Worm (Caenorhabditis elegans) whole organism, L2 larva: ENCODE measurements around the gene trpp-11.
A peak's percentile ranks its signal among the peaks of the same experiment; 100 is the strongest.

ENCODE experiments used
- C34F6.9 ChIP-seq: fragments of 150-350 bp; optimal IDR thresholded peaks from 2 replicates; lab custom pipeline; 2014; ENCODE audit warnings: missing biosample characterization, missing genetic modification characterization
- aly-2 ChIP-seq: fragments of 150-350 bp; optimal IDR thresholded peaks from 2 replicates; lab custom pipeline; 2014; ENCODE audit warnings: missing biosample characterization, missing genetic modification characterization
- egl-27 ChIP-seq: sonication (generic microtip); optimal IDR thresholded peaks from 3 replicates; lab custom pipeline; 2017; ENCODE audit warnings: missing biosample characterization, missing genetic modification reagents, missing genetic modification characterization
- fos-1 ChIP-seq: fragments of 150-350 bp; optimal IDR thresholded peaks from 2 replicates; lab custom pipeline; 2014; ENCODE audit warnings: missing biosample characterization, missing genetic modification characterization
- nhr-11 ChIP-seq: fragments of 150-350 bp; optimal IDR thresholded peaks from 2 replicates; lab custom pipeline; 2014; ENCODE audit warnings: missing biosample characterization, missing genetic modification characterization
- unc-55 ChIP-seq: fragments of 150-350 bp; sonication (generic microtip); optimal IDR thresholded peaks from 3 replicates; lab custom pipeline; 2014; ENCODE audit warnings: missing biosample characterization, missing genetic modification reagents, missing genetic modification characterization

ce11 chrIII:835713-836278, 40.9 kb downstream of the trpp-11 start:
- TF ChIP-seq nhr-11: no peak
- TF ChIP-seq egl-27 (tag; lab: Kevin White, UChicago): peak; percentile 49
- peak; percentile 28 for TF ChIP-seq fos-1 (tag; lab: Kevin White, UChicago)
- no peak for TF ChIP-seq C34F6.9 (tag; lab: Kevin White, UChicago)
- no peak for TF ChIP-seq aly-2 (tag; lab: Kevin White, UChicago)
- peak; percentile 43 for TF ChIP-seq unc-55
